Worm (Caenorhabditis elegans): ENCODE data around the gene fbxa-51.

- TF ChIP-seq pha-4 (tag; optimal IDR thresholded peaks at IDR 0.05) (no peak), lin-13 (tag; optimal IDR thresholded peaks at IDR 0.05) (no peak), mep-1 (tag; optimal IDR thresholded peaks at IDR 0.05) (no peak), cnd-1 (tag; optimal IDR thresholded peaks at IDR 0.05) (no peak), nhr-237 (tag; optimal IDR thresholded peaks at IDR 0.05) (no peak), nhr-12 (tag; optimal IDR thresholded peaks at IDR 0.05) (no peak), ces-1 (GFP tag; optimal IDR thresholded peaks at IDR 0.05) (no peak), nhr-28 (tag; optimal IDR thresholded peaks at IDR 0.05) (no peak), snpc-4 (tag; optimal IDR thresholded peaks at IDR 0.05) (no peak)
Observed at ce11 chrIII:970928-971327, 8.9 kb downstream of the fbxa-51 start.
